Fruit fly (Drosophila melanogaster): ENCODE results near the gene Exo84.

The Exo84 gene

DNA sequence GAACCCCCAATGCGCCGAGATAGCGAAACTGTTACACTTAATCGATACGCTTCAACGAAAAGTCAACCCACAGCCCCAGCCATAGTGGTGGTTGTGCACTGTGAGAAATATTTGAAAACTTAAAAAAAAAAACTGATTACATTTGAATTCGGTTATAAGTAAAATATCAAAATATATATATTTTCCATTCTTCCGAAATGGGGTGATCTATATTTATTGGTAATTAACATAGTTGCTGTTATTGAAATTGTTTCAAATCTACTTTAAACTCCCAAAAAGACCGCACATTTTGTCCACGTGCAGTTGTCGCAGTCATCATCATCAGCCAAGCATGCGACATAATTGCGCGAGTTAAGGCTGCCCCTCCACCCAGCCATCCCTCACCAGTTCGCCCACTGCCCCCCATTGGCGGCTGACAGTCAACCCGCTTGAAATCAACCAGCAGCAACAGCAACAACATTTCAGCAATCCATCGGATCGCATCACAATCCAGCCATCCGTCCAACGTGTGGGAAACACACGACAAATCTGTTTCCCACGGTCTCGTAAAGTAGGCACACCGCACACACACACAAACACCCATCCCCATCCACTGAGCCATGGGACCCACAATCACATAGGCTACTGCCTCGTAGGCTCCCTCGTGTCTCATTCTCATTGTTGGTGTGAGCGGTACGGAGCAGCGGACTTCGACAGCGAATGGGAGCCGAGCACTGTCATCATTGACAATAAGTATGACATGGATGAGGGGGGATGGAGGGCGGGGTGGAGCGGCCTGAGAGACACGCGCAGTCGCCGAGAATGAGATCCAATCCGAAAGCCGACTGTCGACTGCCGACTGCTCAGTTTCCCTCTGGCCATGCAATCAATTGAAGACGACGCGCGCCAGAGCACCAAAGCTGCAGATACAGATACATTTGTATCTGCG is 31.5 kb downstream of the Exo84 start:
- TF ChIP-seq CG15710 (tag; optimal IDR thresholded peaks at IDR 0.05): peak; percentile 68
- TF ChIP-seq CG4496 (GFP tag; IDR thresholded peaks at IDR 0.05): peak; percentile 72
- peak; percentile 28 for TF ChIP-seq Pif1B (GFP tag; optimal IDR thresholded peaks at IDR 0.05)
- TF ChIP-seq CG17806 (tag; optimal IDR thresholded peaks at IDR 0.05): peak; percentile 81
- TF ChIP-seq CG8159 (tag; optimal IDR thresholded peaks at IDR 0.05): peak; percentile 84
- peak; percentile 28 for TF ChIP-seq Pif1A (GFP tag; optimal IDR thresholded peaks at IDR 0.05)
- peak; percentile 45 for TF ChIP-seq Snoo (tag; optimal IDR thresholded peaks at IDR 0.05)
- peak; percentile 79 for TF ChIP-seq Ets98B (GFP tag; IDR thresholded peaks at IDR 0.05)
- TF ChIP-seq rn (GFP tag; IDR thresholded peaks at IDR 0.05): 0 out of 2 replicates have a peak, but pooled peaks have one; percentile 28
- TF ChIP-seq fd96Ca (GFP tag; IDR thresholded peaks at IDR 0.05): peak; percentile 68
- peak; percentile 38 for TF ChIP-seq D1 (tag; optimal IDR thresholded peaks at IDR 0.05)
- no peak for TF ChIP-seq gl (tag; optimal IDR thresholded peaks at IDR 0.05)
- TF ChIP-seq CG12605 (GFP tag; IDR thresholded peaks at IDR 0.05): peak; percentile 49
- no peak for TF ChIP-seq CG10348 (GFP tag; IDR thresholded peaks at IDR 0.05)
- TF ChIP-seq CG8301 (tag; optimal IDR thresholded peaks at IDR 0.05): peak; percentile 75
- peak; percentile 72; the same call in 1 of the 2 replicates for TF ChIP-seq CG32121 (GFP tag; IDR thresholded peaks at IDR 0.05)
- TF ChIP-seq CG9948 (tag; optimal IDR thresholded peaks at IDR 0.05): peak; percentile 78
- TF ChIP-seq CG13204 (GFP tag; optimal IDR thresholded peaks at IDR 0.05): peak; percentile 99
- TF ChIP-seq CG14655 (GFP tag; optimal IDR thresholded peaks at IDR 0.05): peak; percentile 79
- TF ChIP-seq CG34367 (tag; optimal IDR thresholded peaks at IDR 0.05): peak; percentile 74
- TF ChIP-seq EcR (GFP tag; optimal IDR thresholded peaks at IDR 0.05): peak; percentile 69

DNA sequence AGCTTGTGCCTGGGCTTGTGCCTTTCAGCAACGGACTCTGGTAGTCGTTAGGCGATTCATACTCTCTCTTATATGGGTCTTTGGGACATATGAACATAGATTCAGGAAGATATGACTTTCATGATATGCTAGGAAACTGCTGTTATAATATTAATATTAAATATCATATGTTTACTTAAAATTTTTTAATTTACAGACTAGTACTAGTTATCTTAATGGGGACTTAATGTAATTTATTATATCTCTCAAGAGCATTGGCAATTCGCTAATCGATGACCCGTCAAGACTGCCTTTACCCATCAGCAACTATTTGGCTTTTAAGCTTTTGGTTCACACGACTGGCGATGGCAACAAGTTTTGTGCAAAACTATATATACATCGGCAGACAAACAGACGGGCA is 32.8 kb downstream of the Exo84 start:
- TF ChIP-seq D1 (tag; optimal IDR thresholded peaks at IDR 0.05) (no peak), CG10348 (GFP tag; IDR thresholded peaks at IDR 0.05) (peak; percentile 56; the same call in 1 of the 2 replicates), rn (GFP tag; IDR thresholded peaks at IDR 0.05) (peak; percentile 46; the same call in 1 of the 2 replicates), CG14655 (GFP tag; optimal IDR thresholded peaks at IDR 0.05) (peak; percentile 84), gl (tag; optimal IDR thresholded peaks at IDR 0.05) (no peak), CG17806 (tag; optimal IDR thresholded peaks at IDR 0.05) (peak; percentile 59), CG13204 (GFP tag; optimal IDR thresholded peaks at IDR 0.05) (no peak), EcR (GFP tag; optimal IDR thresholded peaks at IDR 0.05) (no peak), CG4496 (GFP tag; IDR thresholded peaks at IDR 0.05) (peak; percentile 73), Pif1B (GFP tag; optimal IDR thresholded peaks at IDR 0.05) (peak; percentile 19), Pif1A (GFP tag; optimal IDR thresholded peaks at IDR 0.05) (peak; percentile 47), CG34367 (tag; optimal IDR thresholded peaks at IDR 0.05) (peak; percentile 22), Snoo (tag; optimal IDR thresholded peaks at IDR 0.05) (no peak), CG8301 (tag; optimal IDR thresholded peaks at IDR 0.05) (peak; percentile 81), fd96Ca (GFP tag; IDR thresholded peaks at IDR 0.05) (peak; percentile 66; the same call in 1 of the 3 replicates), CG8159 (tag; optimal IDR thresholded peaks at IDR 0.05) (peak; percentile 28), Ets98B (GFP tag; IDR thresholded peaks at IDR 0.05) (peak; percentile 89), CG15710 (tag; optimal IDR thresholded peaks at IDR 0.05) (peak; percentile 10), CG9948 (tag; optimal IDR thresholded peaks at IDR 0.05) (peak; percentile 72), CG12605 (GFP tag; IDR thresholded peaks at IDR 0.05) (peak; percentile 70), CG32121 (GFP tag; IDR thresholded peaks at IDR 0.05) (peak; percentile 89)

- TF ChIP-seq CG9948 (tag; optimal IDR thresholded peaks at IDR 0.05) (peak; percentile 98), gl (tag; optimal IDR thresholded peaks at IDR 0.05) (peak; percentile 73), Ets98B (GFP tag; IDR thresholded peaks at IDR 0.05) (no peak), CG10348 (GFP tag; IDR thresholded peaks at IDR 0.05) (no peak), D1 (tag; optimal IDR thresholded peaks at IDR 0.05) (peak; percentile 96), Pif1B (GFP tag; optimal IDR thresholded peaks at IDR 0.05) (peak; percentile 86), CG15710 (tag; optimal IDR thresholded peaks at IDR 0.05) (peak; percentile 97), CG12605 (GFP tag; IDR thresholded peaks at IDR 0.05) (no peak), CG13204 (GFP tag; optimal IDR thresholded peaks at IDR 0.05) (peak; percentile 74), Pif1A (GFP tag; optimal IDR thresholded peaks at IDR 0.05) (peak; percentile 81), CG14655 (GFP tag; optimal IDR thresholded peaks at IDR 0.05) (peak; percentile 89), CG32121 (GFP tag; IDR thresholded peaks at IDR 0.05) (0 out of 2 replicates have a peak, but pooled peaks have one; percentile 24), Snoo (tag; optimal IDR thresholded peaks at IDR 0.05) (peak; percentile 93), fd96Ca (GFP tag; IDR thresholded peaks at IDR 0.05) (peak; percentile 10; the same call in 1 of the 3 replicates), CG8301 (tag; optimal IDR thresholded peaks at IDR 0.05) (peak; percentile 79), EcR (GFP tag; optimal IDR thresholded peaks at IDR 0.05) (peak; percentile 83), CG8159 (tag; optimal IDR thresholded peaks at IDR 0.05) (peak; percentile 98), rn (GFP tag; IDR thresholded peaks at IDR 0.05) (no peak), CG4496 (GFP tag; IDR thresholded peaks at IDR 0.05) (peak; percentile 24; the same call in 1 of the 3 replicates), CG17806 (tag; optimal IDR thresholded peaks at IDR 0.05) (peak; percentile 92), CG34367 (tag; optimal IDR thresholded peaks at IDR 0.05) (peak; percentile 93)
Measured at dm6 chr3R:26017771-26018731, 34.0 kb downstream of the Exo84 start.

DNA sequence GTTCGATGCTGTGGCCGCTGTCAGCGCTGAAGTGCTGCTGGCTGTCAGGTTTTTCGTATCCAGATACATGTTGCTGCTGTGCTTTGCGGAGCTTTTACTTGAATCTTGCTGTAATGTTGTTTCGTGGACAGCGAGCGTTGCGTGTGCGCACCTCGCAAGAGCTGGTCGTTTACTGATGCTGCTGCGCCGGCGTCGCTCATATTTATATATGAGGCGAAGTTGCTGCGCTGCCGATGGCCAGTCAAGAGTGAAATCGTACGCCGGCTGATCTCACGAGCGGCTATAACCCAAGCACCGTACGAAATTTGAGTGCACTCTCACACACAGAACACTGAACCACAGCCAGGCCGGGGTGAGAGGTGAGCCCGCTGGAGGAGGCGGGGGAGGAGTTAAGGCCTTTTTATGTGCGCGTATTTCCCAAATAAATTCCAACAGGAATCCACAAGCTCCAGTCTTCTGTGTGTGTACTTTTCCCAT is 34.7 kb downstream of the Exo84 start:
- TF ChIP-seq Ets98B (GFP tag; IDR thresholded peaks at IDR 0.05): peak; percentile 9; the same call in 1 of the 2 replicates
- TF ChIP-seq CG13204 (GFP tag; optimal IDR thresholded peaks at IDR 0.05): no peak
- TF ChIP-seq EcR (GFP tag; optimal IDR thresholded peaks at IDR 0.05): peak; percentile 51
